Fruit fly (Drosophila melanogaster): ENCODE results near the gene CG33493.

Gene CG33493

dm6 chr3L:10735095-10735494, 42.1 kb upstream of the CG33493 start (continued):
- TF ChIP-seq CG30020 (tag; optimal IDR thresholded peaks at IDR 0.05), result no peak
- no peak for TF ChIP-seq sima (GFP tag; optimal IDR thresholded peaks at IDR 0.05)
- no peak for TF ChIP-seq h (optimal IDR thresholded peaks at IDR 0.05)
- TF ChIP-seq zfh2 (GFP tag; optimal IDR thresholded peaks at IDR 0.05), result no peak
- no peak for TF ChIP-seq Taf1 (GFP tag; IDR thresholded peaks at IDR 0.05)
- TF ChIP-seq CG13624 (GFP tag; optimal IDR thresholded peaks at IDR 0.05), result peak; percentile 79
- peak; percentile 61; the same call in 1 of the 2 replicates for TF ChIP-seq Drgx (GFP tag; IDR thresholded peaks at IDR 0.05)
- peak; percentile 67 for TF ChIP-seq Atf6 (GFP tag; IDR thresholded peaks at IDR 0.05)
- TF ChIP-seq CG4424 (GFP tag; optimal IDR thresholded peaks at IDR 0.05), result no peak
- peak; percentile 43 for TF ChIP-seq luna (GFP tag; optimal IDR thresholded peaks at IDR 0.05)
- no peak for TF ChIP-seq GATAe (GFP tag; conservative IDR thresholded peaks at IDR 0.05)
- peak; percentile 54 for TF ChIP-seq Chrac-16 (GFP tag; optimal IDR thresholded peaks at IDR 0.05)
- TF ChIP-seq CG11695 (GFP tag; IDR thresholded peaks at IDR 0.05), result peak; percentile 29; the same call in 1 of the 3 replicates
- no peak for TF ChIP-seq twi (tag; optimal IDR thresholded peaks at IDR 0.05)
- TF ChIP-seq zfh1 (GFP tag; IDR thresholded peaks at IDR 0.05), result no peak
- TF ChIP-seq CG9817 (tag; optimal IDR thresholded peaks at IDR 0.05), result peak; percentile 52
- no peak for TF ChIP-seq CG4282 (GFP tag; optimal IDR thresholded peaks at IDR 0.05)
- peak; percentile 68 for TF ChIP-seq Abd-B (GFP tag; optimal IDR thresholded peaks at IDR 0.05)
- TF ChIP-seq tap (tag; optimal IDR thresholded peaks at IDR 0.05), result no peak
- TF ChIP-seq CG7271 (tag; optimal IDR thresholded peaks at IDR 0.05), result no peak
- TF ChIP-seq CG11456 (GFP tag; IDR thresholded peaks at IDR 0.05), result peak; percentile 57; the same call in 1 of the 3 replicates
- no peak for TF ChIP-seq CG3995 (GFP tag; optimal IDR thresholded peaks at IDR 0.05)
- TF ChIP-seq mam (GFP tag; optimal IDR thresholded peaks at IDR 0.05), result peak; percentile 82
- TF ChIP-seq dan (GFP tag; IDR thresholded peaks at IDR 0.05), result no peak
- TF ChIP-seq Aef1 (GFP tag; IDR thresholded peaks at IDR 0.05), result no peak
- no peak for TF ChIP-seq CG3281 (GFP tag; optimal IDR thresholded peaks at IDR 0.05)
- TF ChIP-seq CG18476 (GFP tag; optimal IDR thresholded peaks at IDR 0.05), result no peak
- TF ChIP-seq fd3F (GFP tag; optimal IDR thresholded peaks at IDR 0.05), result peak; percentile 50
- TF ChIP-seq fd96Cb (tag; optimal IDR thresholded peaks at IDR 0.05), result peak; percentile 13
- peak; percentile 46 for TF ChIP-seq CG1792 (GFP tag; optimal IDR thresholded peaks at IDR 0.05)
- no peak for TF ChIP-seq MTF-1 (GFP tag; optimal IDR thresholded peaks at IDR 0.05; ENCODE audit: borderline replicate concordance)
- peak; percentile 61 for TF ChIP-seq CG9609 (GFP tag; optimal IDR thresholded peaks at IDR 0.05)
- peak; percentile 38 for TF ChIP-seq oc (tag; optimal IDR thresholded peaks at IDR 0.05)
- no peak for TF ChIP-seq CG6791 (GFP tag; IDR thresholded peaks at IDR 0.05; ENCODE audit: partially characterized antibody)
- peak; percentile 35 for TF ChIP-seq CG6854 (GFP tag; optimal IDR thresholded peaks at IDR 0.05)
- peak; percentile 20 for TF ChIP-seq CG30431 (GFP tag; optimal IDR thresholded peaks at IDR 0.05)
- peak; percentile 63 for TF ChIP-seq pb (GFP tag; optimal IDR thresholded peaks at IDR 0.05)
- TF ChIP-seq CG32532 (GFP tag; IDR thresholded peaks at IDR 0.05), result peak; percentile 49; the same call in 1 of the 2 replicates
- TF ChIP-seq chm (GFP tag; IDR thresholded peaks at IDR 0.05), result 0 out of 2 replicates have a peak, but pooled peaks have one; percentile 56
- peak; percentile 30 for TF ChIP-seq CG17829 (tag; optimal IDR thresholded peaks at IDR 0.05)
- TF ChIP-seq B-H1 (GFP tag; IDR thresholded peaks at IDR 0.05), result peak; percentile 29; the same call in 1 of the 3 replicates
- peak; percentile 69 for TF ChIP-seq Hsf (GFP tag; optimal IDR thresholded peaks at IDR 0.05)
- no peak for TF ChIP-seq Optix (GFP tag; IDR thresholded peaks at IDR 0.05)
- no peak for TF ChIP-seq fd64A (GFP tag; optimal IDR thresholded peaks at IDR 0.05)
- TF ChIP-seq CG3163 (GFP tag; optimal IDR thresholded peaks at IDR 0.05), result peak; percentile 38
- peak; percentile 76 for TF ChIP-seq Rfx (GFP tag; IDR thresholded peaks at IDR 0.05)
- peak; percentile 20; the same call in 1 of the 2 replicates for TF ChIP-seq CG4404 (GFP tag; IDR thresholded peaks at IDR 0.05)
- no peak for TF ChIP-seq lov (optimal IDR thresholded peaks at IDR 0.05)
- TF ChIP-seq lov (GFP tag; IDR thresholded peaks at IDR 0.05), result no peak
- TF ChIP-seq CG8924 (tag; optimal IDR thresholded peaks at IDR 0.05), result peak; percentile 49
- TF ChIP-seq CG6272 (GFP tag; IDR thresholded peaks at IDR 0.05), result 0 out of 2 replicates have a peak, but pooled peaks have one; percentile 19
- TF ChIP-seq maf-S (GFP tag; optimal IDR thresholded peaks at IDR 0.05), result peak; percentile 56
- no peak for TF ChIP-seq CG11085 (GFP tag; IDR thresholded peaks at IDR 0.05)

Measured in whole organism, embryonic.